Fruit fly (Drosophila melanogaster) whole organism: ENCODE results near the gene CG31548.

ENCODE experiments used
- CG8478 ChIP-seq: fragments of >200 bp; optimal IDR thresholded peaks from 2 replicates; lab custom pipeline; 2018; ENCODE audit warnings: inconsistent platforms
- Dll ChIP-seq: fragments of >200 bp; optimal IDR thresholded peaks from 2 replicates; lab custom pipeline; 2017
- EcR ChIP-seq, 2 experiments: fragments of >200 bp; optimal IDR thresholded peaks; 2 replicates each; lab custom pipeline; 2017; ENCODE audit warnings: missing biosample characterization in 2 of 2, missing genetic modification characterization in 2 of 2, missing genetic modification reagents in 2 of 2
- pan ChIP-seq: fragments of >200 bp; optimal IDR thresholded peaks from 2 replicates; lab custom pipeline; 2017
- psq ChIP-seq: fragments of >200 bp; optimal IDR thresholded peaks from 2 replicates; lab custom pipeline; 2017
- usp ChIP-seq: fragments of >200 bp; optimal IDR thresholded peaks from 2 replicates; lab custom pipeline; 2017; ENCODE audit warnings: missing biosample characterization, missing genetic modification characterization, mixed read lengths

The CG31548 gene

dm6 chr3R:5670660-5671264, 34.1 kb upstream of the CG31548 start:
- TF ChIP-seq psq (lab: Kevin White, UChicago) (no peak), usp (GFP tag; lab: Kevin White, UChicago) (no peak), Dll (no peak), pan (no peak), CG8478 (lab: Kevin White, UChicago) (no peak), EcR (GFP tag; optimal IDR thresholded peaks at IDR 0.05; lab: Kevin White, UChicago) (no peak)

DNA sequence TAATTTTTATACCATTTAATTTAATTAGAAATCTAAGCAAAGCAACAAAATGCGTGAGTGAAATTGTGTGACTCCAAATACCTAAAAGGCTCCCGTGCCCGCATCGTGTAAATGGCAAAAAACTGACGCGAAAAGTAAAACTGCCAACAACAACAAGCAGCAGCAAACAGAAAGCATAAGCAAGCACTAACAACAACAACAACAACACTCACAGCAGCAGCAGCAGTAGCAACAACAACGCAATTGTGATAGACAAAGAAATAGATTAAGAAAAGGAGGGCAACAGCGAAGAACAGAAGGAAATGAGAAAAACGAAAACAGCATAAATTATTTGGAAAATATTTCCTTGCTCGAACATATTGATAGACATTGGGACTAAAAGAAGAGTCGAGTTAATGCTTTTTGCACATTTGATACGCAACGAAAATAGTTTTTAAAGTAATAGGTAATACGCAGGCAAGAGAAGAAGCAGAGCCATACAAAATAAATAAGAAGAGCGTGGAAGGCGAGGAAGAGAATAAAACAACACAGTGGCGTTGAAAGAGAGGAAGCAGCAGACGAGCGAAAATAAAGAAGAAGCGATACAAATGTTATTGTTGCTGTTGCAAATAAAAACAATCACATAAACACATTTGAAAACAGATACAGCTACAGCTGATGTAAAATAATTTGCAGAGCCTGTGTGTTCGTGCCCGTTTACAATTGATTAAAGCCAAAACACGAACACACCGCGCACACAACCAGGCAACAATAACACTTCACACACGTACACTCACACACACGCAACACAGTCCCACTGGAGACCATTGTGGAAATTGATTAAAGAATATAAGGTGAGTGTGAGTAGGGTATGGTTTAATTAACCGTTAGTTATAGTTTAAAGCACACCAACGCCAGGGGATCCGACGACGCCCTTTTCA, 33.3 kb upstream of the CG31548 start:
- TF ChIP-seq psq (lab: Kevin White, UChicago): no peak
- no peak for TF ChIP-seq CG8478 (lab: Kevin White, UChicago)
- TF ChIP-seq EcR (GFP tag; optimal IDR thresholded peaks at IDR 0.05; lab: Kevin White, UChicago): no peak
- no peak for TF ChIP-seq pan
- TF ChIP-seq Dll: no peak
- no peak for TF ChIP-seq usp (GFP tag; lab: Kevin White, UChicago)

dm6 chr3R:5668928-5669739, 32.5 kb upstream of the CG31548 start, which contains the start of the genes Xe7 and Atg17:
TSS of gene Xe7 (minus strand) at chr3R:5669334.
TSS of gene Atg17 (plus strand) at chr3R:5669713.
- TF ChIP-seq psq (lab: Kevin White, UChicago) (no peak), EcR (GFP tag; optimal IDR thresholded peaks at IDR 0.05; lab: Kevin White, UChicago) (no peak), CG8478 (lab: Kevin White, UChicago) (no peak), pan (no peak), Dll (no peak), usp (GFP tag; lab: Kevin White, UChicago) (no peak)

DNA sequence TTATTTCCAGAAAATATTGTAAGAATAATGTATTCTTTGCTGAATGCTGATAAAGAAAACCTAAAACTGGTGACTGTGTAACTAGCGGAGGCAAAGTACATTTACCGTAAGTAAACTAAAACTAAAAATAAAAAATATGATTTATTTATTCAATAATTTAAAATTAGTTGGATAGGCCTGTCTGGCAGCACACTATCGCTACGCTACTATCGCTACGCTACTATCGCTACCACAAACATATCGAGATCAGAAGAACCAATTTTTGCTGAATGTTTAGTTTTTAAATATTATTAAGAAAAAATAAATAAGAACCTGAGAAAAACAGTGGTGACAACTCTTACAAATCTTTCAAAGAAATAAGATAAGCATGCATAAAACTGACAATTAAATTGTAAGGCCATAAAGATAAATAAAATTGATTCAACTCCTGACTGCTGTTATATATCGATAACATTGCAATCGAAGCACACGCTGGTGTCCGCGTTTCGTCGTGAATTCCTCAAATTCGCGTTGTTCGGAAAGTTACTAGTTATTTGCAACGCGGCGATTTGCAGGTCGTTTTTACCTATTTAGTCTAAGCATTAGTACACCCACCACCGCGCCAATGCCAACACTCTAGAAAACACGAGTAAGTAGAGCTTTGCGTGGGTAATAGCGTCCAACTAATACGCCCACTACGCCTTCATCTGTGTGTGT, 23.7 kb upstream of the CG31548 start, which contains the start of gene Wdr33:
Gene Wdr33, plus strand, starts transcription at position 438 of the 696 bp plus-strand sequence.
- TF ChIP-seq pan (no peak), EcR (GFP tag; optimal IDR thresholded peaks at IDR 0.05; lab: Kevin White, UChicago) (no peak), Dll (no peak), usp (GFP tag; lab: Kevin White, UChicago) (no peak), CG8478 (lab: Kevin White, UChicago) (no peak), psq (lab: Kevin White, UChicago) (no peak)

DNA sequence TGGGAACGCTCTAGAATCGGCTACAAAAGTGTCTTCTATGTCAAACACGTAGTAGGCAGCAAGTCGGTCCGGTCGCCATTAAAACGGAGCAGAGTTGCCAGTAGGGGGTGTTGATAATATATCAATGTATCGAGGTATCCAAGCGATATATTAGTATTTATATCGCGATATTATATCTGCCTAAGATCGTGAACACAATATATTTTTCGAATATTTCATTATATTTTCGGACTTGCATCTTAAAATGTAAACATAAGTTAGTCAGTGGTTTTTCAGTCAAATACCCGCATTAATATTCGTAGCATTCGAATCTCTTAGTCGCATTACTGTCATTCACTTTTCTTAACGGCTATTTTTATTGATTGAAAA, 23.2 kb upstream of the CG31548 start, which contains the start of gene CG2182:
Gene CG2182, minus strand, starts transcription at position 84 of the 369 bp plus-strand sequence.
- TF ChIP-seq psq (lab: Kevin White, UChicago): no peak
- TF ChIP-seq Dll: no peak
- TF ChIP-seq EcR (GFP tag; optimal IDR thresholded peaks at IDR 0.05; lab: Kevin White, UChicago): no peak
- no peak for TF ChIP-seq usp (GFP tag; lab: Kevin White, UChicago)
- no peak for TF ChIP-seq CG8478 (lab: Kevin White, UChicago)
- no peak for TF ChIP-seq pan

- TF ChIP-seq psq (lab: Kevin White, UChicago): no peak
- TF ChIP-seq EcR (GFP tag; optimal IDR thresholded peaks at IDR 0.05; lab: Kevin White, UChicago): no peak
- no peak for TF ChIP-seq pan
- TF ChIP-seq CG8478 (lab: Kevin White, UChicago): no peak
- TF ChIP-seq Dll: no peak
- no peak for TF ChIP-seq usp (GFP tag; lab: Kevin White, UChicago)
These were observed 22.5 kb upstream of the CG31548 start for dm6 chr3R:5658984-5659802.

- TF ChIP-seq EcR (GFP tag; optimal IDR thresholded peaks at IDR 0.05; lab: Kevin White, UChicago) (no peak), Dll (no peak), psq (lab: Kevin White, UChicago) (no peak), usp (GFP tag; lab: Kevin White, UChicago) (no peak), CG8478 (lab: Kevin White, UChicago) (no peak), pan (no peak)
These were observed 18.1 kb upstream of the CG31548 start, which contains the start of the genes elm and MED27 for dm6 chr3R:5654692-5655181. TSS of gene elm (minus strand) at chr3R:5654861. TSS of gene MED27 (plus strand) at chr3R:5655139.

- TF ChIP-seq EcR (GFP tag; optimal IDR thresholded peaks at IDR 0.05; lab: Kevin White, UChicago) (no peak), pan (no peak), Dll (no peak), usp (GFP tag; lab: Kevin White, UChicago) (no peak), psq (lab: Kevin White, UChicago) (no peak), CG8478 (lab: Kevin White, UChicago) (no peak)
These were observed 17.2 kb upstream of the CG31548 start for dm6 chr3R:5653887-5654286.

- TF ChIP-seq EcR (GFP tag; optimal IDR thresholded peaks at IDR 0.05; lab: Kevin White, UChicago): no peak
- TF ChIP-seq Dll: no peak
- TF ChIP-seq pan: no peak
- no peak for TF ChIP-seq CG8478 (lab: Kevin White, UChicago)
These were observed 13.3 kb upstream of the CG31548 start for dm6 chr3R:5649903-5650302.
